Worm (Caenorhabditis elegans) whole organism, L3 larva: ENCODE results near the gene nhr-120.

Experiments used
- R02D3.7 ChIP-seq: fragments of 150-350 bp; optimal IDR thresholded peaks from 2 replicates; lab custom pipeline; 2014; ENCODE audit warnings: missing biosample characterization, missing genetic modification characterization
- ZK546.5 ChIP-seq: sonication (generic microtip); optimal IDR thresholded peaks from 2 replicates; lab custom pipeline; 2017; ENCODE audit warnings: missing biosample characterization, missing genetic modification characterization
- aly-2 ChIP-seq: fragments of 150-350 bp; optimal IDR thresholded peaks from 2 replicates; lab custom pipeline; 2014; ENCODE audit warnings: missing biosample characterization, missing genetic modification characterization
- ama-1 ChIP-seq: fragments of 150-350 bp; optimal IDR thresholded peaks from 2 replicates; lab custom pipeline; 2018
- ceh-16 ChIP-seq: sonication (generic microtip); optimal IDR thresholded peaks from 2 replicates; lab custom pipeline; 2017; ENCODE audit warnings: missing biosample characterization, missing genetic modification characterization
- ceh-82 ChIP-seq: fragments of 150-350 bp; optimal IDR thresholded peaks from 2 replicates; lab custom pipeline; 2014; ENCODE audit warnings: missing biosample characterization, missing genetic modification characterization
- ceh-9 ChIP-seq: sonication (generic microtip); optimal IDR thresholded peaks from 2 replicates; lab custom pipeline; 2018; ENCODE audit warnings: missing biosample characterization, missing genetic modification characterization
- daf-12 ChIP-seq: fragments of 150-350 bp; optimal IDR thresholded peaks from 2 replicates; lab custom pipeline; 2014; ENCODE audit warnings: missing biosample characterization, missing genetic modification reagents, missing genetic modification characterization
- egl-27 ChIP-seq: sonication (generic microtip); optimal IDR thresholded peaks from 4 replicates; lab custom pipeline; 2017; ENCODE audit warnings: missing biosample characterization, missing genetic modification reagents, missing genetic modification characterization
- elt-2 ChIP-seq: sonication (generic microtip); optimal IDR thresholded peaks from 2 replicates; lab custom pipeline; 2016; ENCODE audit warnings: missing genetic modification reagents, mild to moderate bottlenecking, missing genetic modification characterization, missing compliant biosample characterization
- elt-3 ChIP-seq, 3 experiments: fragments of 150-350 bp in 1 of 3; sonication (generic microtip) in 2 of 3; optimal IDR thresholded peaks; 2 replicates in 2 of 3; 4 replicates in 1 of 3; lab custom pipeline; 2014 to 2017; ENCODE audit warnings: missing biosample characterization in 3 of 3, missing genetic modification characterization in 3 of 3
- jun-1 ChIP-seq: fragments of 150-350 bp; optimal IDR thresholded peaks from 2 replicates; lab custom pipeline; 2014; ENCODE audit warnings: missing biosample characterization, missing genetic modification reagents, missing genetic modification characterization
- lin-39 ChIP-seq: fragments of 150-350 bp; optimal IDR thresholded peaks from 2 replicates; lab custom pipeline; 2018; ENCODE audit warnings: missing biosample characterization, missing genetic modification reagents, missing genetic modification characterization
- mdl-1 ChIP-seq: fragments of 150-350 bp; optimal IDR thresholded peaks from 2 replicates; lab custom pipeline; 2014; ENCODE audit warnings: missing biosample characterization, missing genetic modification characterization
- nfya-1 ChIP-seq: sonication (generic microtip); optimal IDR thresholded peaks from 2 replicates; lab custom pipeline; 2017; ENCODE audit warnings: missing genetic modification characterization, mild to moderate bottlenecking, missing compliant biosample characterization, antibody characterized with exemption, moderate library complexity; ENCODE audit not compliant: insufficient read depth
- nhr-11 ChIP-seq: fragments of 150-350 bp; optimal IDR thresholded peaks from 2 replicates; lab custom pipeline; 2014; ENCODE audit warnings: missing biosample characterization, missing genetic modification characterization
- nhr-12 ChIP-seq: fragments of 150-350 bp; optimal IDR thresholded peaks from 2 replicates; lab custom pipeline; 2014; ENCODE audit warnings: missing biosample characterization, missing genetic modification characterization
- nhr-23 ChIP-seq: fragments of 150-350 bp; optimal IDR thresholded peaks from 2 replicates; lab custom pipeline; 2014; ENCODE audit warnings: missing biosample characterization, missing genetic modification reagents, missing genetic modification characterization
- nhr-237 ChIP-seq: fragments of 150-350 bp; optimal IDR thresholded peaks from 2 replicates; lab custom pipeline; 2014; ENCODE audit warnings: missing biosample characterization, missing genetic modification characterization
- nhr-25 ChIP-seq: sonication (generic microtip); optimal IDR thresholded peaks from 2 replicates; lab custom pipeline; 2017; ENCODE audit warnings: missing biosample characterization, missing genetic modification characterization
- nhr-28 ChIP-seq: fragments of 150-350 bp; optimal IDR thresholded peaks from 2 replicates; lab custom pipeline; 2014; ENCODE audit warnings: missing biosample characterization, missing genetic modification characterization
- nhr-43 ChIP-seq: sonication (generic microtip); optimal IDR thresholded peaks from 2 replicates; lab custom pipeline; 2016; ENCODE audit warnings: mild to moderate bottlenecking, missing genetic modification characterization, missing compliant biosample characterization; ENCODE audit not compliant: poor library complexity, severe bottlenecking
- nhr-76 ChIP-seq: fragments of 150-350 bp; sonication (generic microtip); optimal IDR thresholded peaks from 5 replicates; lab custom pipeline; 2014; ENCODE audit warnings: missing biosample characterization, missing genetic modification characterization
- pha-4 ChIP-seq: fragments of 150-350 bp; optimal IDR thresholded peaks from 2 replicates; lab custom pipeline; 2014; ENCODE audit warnings: missing biosample characterization, missing genetic modification reagents, missing genetic modification characterization
- pqm-1 ChIP-seq: fragments of 150-350 bp; optimal IDR thresholded peaks from 2 replicates; lab custom pipeline; 2017; ENCODE audit warnings: missing biosample characterization, missing genetic modification characterization, inconsistent platforms
- sea-2 ChIP-seq: fragments of 150-350 bp; sonication (generic microtip); optimal IDR thresholded peaks from 4 replicates; lab custom pipeline; 2014; ENCODE audit warnings: missing biosample characterization, missing genetic modification reagents, missing genetic modification characterization
- skn-1 ChIP-seq: fragments of 150-350 bp; optimal IDR thresholded peaks from 2 replicates; lab custom pipeline; 2014; ENCODE audit warnings: missing biosample characterization, missing genetic modification characterization
- snpc-4 ChIP-seq: fragments of 150-350 bp; optimal IDR thresholded peaks from 2 replicates; lab custom pipeline; 2014; ENCODE audit warnings: missing biosample characterization, missing genetic modification characterization
- tbx-2 ChIP-seq: sonication (generic microtip); optimal IDR thresholded peaks from 2 replicates; lab custom pipeline; 2016; ENCODE audit warnings: mild to moderate bottlenecking, missing genetic modification characterization, missing compliant biosample characterization
- unc-39 ChIP-seq: sonication (generic microtip); optimal IDR thresholded peaks from 4 replicates; lab custom pipeline; 2017; ENCODE audit warnings: missing biosample characterization, missing genetic modification characterization
- ztf-11 ChIP-seq: fragments of 150-350 bp; optimal IDR thresholded peaks from 2 replicates; lab custom pipeline; 2014; ENCODE audit warnings: missing biosample characterization, missing genetic modification characterization
- ztf-4 ChIP-seq: fragments of 150-350 bp; optimal IDR thresholded peaks from 2 replicates; lab custom pipeline; 2014; ENCODE audit warnings: missing biosample characterization, missing genetic modification characterization

Gene nhr-120

ce11 chrX:6649573-6649972, 9.2 kb upstream of the nhr-120 start:
- peak; percentile 66 for TF ChIP-seq nhr-43 (tag; lab: Kevin White, UChicago)
- peak; percentile 10 for TF ChIP-seq nhr-23
- no peak for TF ChIP-seq nfya-1

- no peak for TF ChIP-seq ztf-4 (tag; lab: Kevin White, UChicago)
- no peak for TF ChIP-seq egl-27 (tag; lab: Kevin White, UChicago)
- no peak for TF ChIP-seq ceh-9 (tag; lab: Kevin White, UChicago)
- peak; percentile 64 for TF ChIP-seq pqm-1 (tag; lab: Kevin White, UChicago)
- TF ChIP-seq nhr-11 (tag; lab: Kevin White, UChicago) = no peak
- TF ChIP-seq unc-39 = no peak
- TF ChIP-seq nhr-23 = no peak
- no peak for TF ChIP-seq aly-2
- TF ChIP-seq daf-12 (tag; lab: Kevin White, UChicago) = no peak
- TF ChIP-seq pha-4 (tag; lab: Kevin White, UChicago) = peak; percentile 14
- peak; percentile 63 for TF ChIP-seq elt-2
- no peak for TF ChIP-seq nhr-12 (tag; lab: Kevin White, UChicago)
- no peak for TF ChIP-seq sea-2 (GFP tag; lab: Kevin White, UChicago)
- no peak for TF ChIP-seq nhr-28 (tag; lab: Kevin White, UChicago)
- TF ChIP-seq ZK546.5 = no peak
Measured at ce11 chrX:6646387-6647061, 6.1 kb upstream of the nhr-120 start.

DNA sequence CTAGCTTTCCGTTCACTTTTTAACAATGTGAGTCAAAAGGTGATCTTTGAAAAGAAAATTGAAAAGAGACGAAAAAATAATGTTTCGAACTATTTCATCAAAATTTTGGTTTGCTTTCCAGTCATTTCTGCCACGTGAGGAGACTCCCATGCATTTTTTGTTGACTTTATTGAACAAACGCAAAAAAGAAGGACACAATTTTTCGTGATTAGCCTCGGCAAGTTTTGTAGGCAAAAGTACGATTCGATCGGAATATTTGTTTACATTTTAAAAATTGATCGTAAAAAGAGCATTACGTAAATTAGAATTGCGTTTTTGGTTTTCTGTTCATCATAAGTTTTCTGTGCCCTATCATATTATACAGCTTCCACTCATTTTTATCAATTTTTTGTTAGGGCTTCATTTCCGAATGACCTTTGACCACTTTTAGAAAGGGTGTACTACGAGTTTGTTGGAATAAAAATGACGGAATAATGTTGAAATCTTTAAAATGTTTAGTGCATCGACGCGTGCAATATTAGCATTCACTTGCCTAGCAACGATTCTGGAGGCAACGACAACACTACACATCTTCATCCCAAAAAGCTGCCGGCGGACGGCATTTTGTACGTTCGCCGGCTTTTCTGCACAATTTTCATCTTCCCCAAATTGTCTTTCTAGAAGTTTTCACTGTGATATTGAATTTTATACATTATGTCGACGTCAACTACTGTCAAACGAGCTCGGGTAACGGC, 4.7 kb upstream of the nhr-120 start, which contains the start of gene C56E10.3:
Gene C56E10.3, plus strand, starts transcription at position 684 of the 734 bp plus-strand sequence.
- TF ChIP-seq ceh-82 (tag; lab: Kevin White, UChicago) (no peak), nhr-28 (tag; lab: Kevin White, UChicago) (no peak), nhr-11 (tag; lab: Kevin White, UChicago) (no peak), nhr-237 (tag; lab: Kevin White, UChicago) (no peak), snpc-4 (tag; lab: Kevin White, UChicago) (no peak), nhr-25 (tag; lab: Kevin White, UChicago) (no peak), pqm-1 (tag; lab: Kevin White, UChicago) (peak; percentile 76), nhr-76 (tag; lab: Kevin White, UChicago) (no peak), ceh-16 (no peak), R02D3.7 (tag; lab: Kevin White, UChicago) (no peak), elt-3 (tag; optimal IDR thresholded peaks at IDR 0.05; lab: Kevin White, UChicago) (no peak), jun-1 (no peak), ama-1 (no peak), elt-2 (peak; percentile 86), tbx-2 (no peak), nfya-1 (no peak), lin-39 (no peak), pha-4 (tag; lab: Kevin White, UChicago) (peak; percentile 96)

- peak; percentile 49 for TF ChIP-seq elt-2
- no peak for TF ChIP-seq ztf-11
- peak; percentile 49 for TF ChIP-seq nhr-25 (tag; lab: Kevin White, UChicago)
- TF ChIP-seq nfya-1 = no peak
- peak; percentile 41 for TF ChIP-seq skn-1 (tag; lab: Kevin White, UChicago)
- TF ChIP-seq nhr-23 = peak; percentile 29
- TF ChIP-seq snpc-4 (tag; lab: Kevin White, UChicago) = no peak
- TF ChIP-seq mdl-1 (tag; lab: Kevin White, UChicago) = peak; percentile 34
- peak; percentile 65 for TF ChIP-seq pha-4 (tag; lab: Kevin White, UChicago)
- TF ChIP-seq, all 47 proteins: peak for 6
Measured at ce11 chrX:6642798-6643197, 2.4 kb upstream of the nhr-120 start.

DNA sequence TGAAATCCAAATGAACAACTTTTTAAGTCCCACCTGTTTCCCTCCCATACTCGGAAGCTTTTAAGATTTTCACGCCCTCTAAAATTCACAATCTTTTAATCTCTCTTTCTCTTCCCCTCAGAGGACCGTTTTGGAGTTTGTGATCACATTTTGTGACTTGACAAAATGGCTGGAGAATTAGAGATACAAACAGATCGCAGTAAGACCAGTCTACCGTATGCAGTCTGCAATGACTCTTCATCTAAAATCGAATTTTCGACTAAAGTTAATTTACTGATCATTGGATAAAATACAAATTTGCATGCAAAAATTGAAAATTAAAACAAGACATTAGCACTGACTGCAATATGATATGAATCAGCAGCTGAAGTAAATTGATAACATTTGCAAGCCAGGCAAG, 1.1 kb upstream of the nhr-120 start:
- TF ChIP-seq elt-2 (peak; percentile 29), nfya-1 (peak; percentile 18), nhr-28 (tag; lab: Kevin White, UChicago) (no peak), aly-2 (no peak), nhr-25 (tag; lab: Kevin White, UChicago) (peak; percentile 55)
